Fruit fly (Drosophila melanogaster) whole organism, larva: ENCODE data around the gene Sdhaf3.

Source experiments
- noc ChIP-seq: fragments of 200-800 bp; sonication (Bioruptor generic); optimal IDR thresholded peaks from 3 replicates; lab custom pipeline; 2019; ENCODE audit warnings: missing biosample characterization, mild to moderate bottlenecking, missing genetic modification characterization, moderate library complexity

The Sdhaf3 gene

DNA sequence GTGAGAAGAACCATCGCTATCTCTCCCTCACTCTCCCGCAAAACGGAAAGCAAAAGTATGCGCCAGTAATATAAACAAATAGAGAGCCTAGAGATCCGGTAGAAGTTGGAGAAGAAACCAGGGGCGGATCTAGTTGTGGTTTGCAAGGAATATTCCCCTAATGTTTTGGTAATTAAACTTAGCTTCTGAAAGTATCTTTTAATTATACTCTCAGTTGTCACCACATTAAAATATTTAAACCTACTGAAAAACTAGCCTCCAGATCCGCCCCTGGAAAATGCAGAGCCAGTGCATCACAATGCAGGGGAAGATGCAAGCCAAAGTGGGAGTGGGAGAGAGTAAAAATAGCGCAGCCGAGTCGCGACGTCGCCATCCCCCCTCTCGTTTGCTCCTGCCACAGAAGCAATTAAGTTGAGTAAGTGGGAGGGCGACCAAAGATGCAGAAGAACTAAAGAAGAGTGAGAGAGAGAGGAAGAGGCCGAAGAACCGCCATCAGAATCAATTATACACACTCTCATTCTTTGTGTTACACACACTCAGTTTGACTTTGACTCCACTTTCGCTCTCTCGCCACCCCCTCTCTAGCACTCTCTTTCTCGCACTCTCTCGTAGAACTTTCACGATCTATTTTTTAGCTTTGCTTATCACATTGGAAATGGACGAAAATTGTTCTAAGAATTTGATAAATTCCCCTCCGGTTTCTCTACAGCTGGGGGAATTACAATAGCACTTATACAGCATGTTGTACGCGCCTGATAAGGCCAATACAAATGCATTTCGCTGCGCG lies 32.9 kb downstream of the Sdhaf3 start:
- peak; percentile 84 for TF ChIP-seq noc (tag; lab: Kevin White, UChicago)

- TF ChIP-seq noc (tag; lab: Kevin White, UChicago): peak; percentile 80
Observed at dm6 chr3R:16448378-16449134, 33.7 kb downstream of the Sdhaf3 start.

DNA sequence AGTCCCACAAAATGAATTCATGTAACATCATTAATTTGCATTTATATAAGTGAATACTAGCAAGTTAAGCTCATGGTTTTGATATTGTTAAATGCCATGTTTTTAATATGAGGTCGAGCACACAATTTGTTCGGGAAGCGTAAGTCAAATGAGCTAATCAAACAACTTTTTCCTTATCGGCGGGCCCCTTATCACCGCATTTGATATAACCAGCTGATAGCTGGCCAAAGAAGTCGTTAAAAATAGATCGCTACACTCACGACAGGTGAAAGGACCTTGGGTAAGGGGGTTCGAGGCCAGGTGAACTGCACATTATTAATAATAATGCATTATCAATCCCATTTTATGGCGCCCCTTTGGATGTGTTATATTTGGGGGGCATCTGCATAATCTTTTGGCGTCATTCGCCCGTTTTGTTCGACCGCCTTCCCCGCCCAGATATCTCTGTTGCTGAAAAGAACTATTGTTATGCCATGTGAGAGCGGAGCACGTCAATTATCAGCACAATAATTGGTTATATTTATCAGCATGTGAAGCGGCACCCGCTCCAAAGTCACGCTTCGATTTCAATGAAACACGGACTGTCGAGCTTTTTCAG lies 34.7 kb downstream of the Sdhaf3 start:
- no peak for TF ChIP-seq noc (tag; lab: Kevin White, UChicago)

DNA sequence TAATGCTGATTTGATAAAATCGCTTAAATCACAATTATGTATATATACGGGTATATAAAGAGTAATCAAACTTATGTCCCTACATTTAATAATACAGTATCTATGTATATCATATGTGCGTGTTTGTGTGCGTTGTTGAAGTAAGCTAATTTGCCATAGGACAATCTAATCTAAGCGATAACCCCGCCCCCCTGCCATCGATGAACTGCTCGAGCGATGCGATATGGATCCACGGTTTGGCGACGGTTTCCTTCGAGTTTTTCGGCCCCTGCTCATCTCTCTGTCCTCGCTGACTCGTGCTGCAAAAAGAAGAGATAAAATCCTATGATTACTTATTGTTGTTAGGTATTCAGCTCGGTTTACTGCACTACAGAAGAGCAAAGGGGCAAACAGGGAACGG lies 35.4 kb downstream of the Sdhaf3 start:
- TF ChIP-seq noc (tag; lab: Kevin White, UChicago): peak; percentile 7

- TF ChIP-seq noc (tag; lab: Kevin White, UChicago): peak; percentile 86
Observed at dm6 chr3R:16442937-16443336, 39.3 kb downstream of the Sdhaf3 start, which contains the start of the genes Ttc1 and CG14882. Gene Ttc1, minus strand, starts transcription at chr3R:16443007. Gene CG14882, plus strand, starts transcription at chr3R:16443207.

DNA sequence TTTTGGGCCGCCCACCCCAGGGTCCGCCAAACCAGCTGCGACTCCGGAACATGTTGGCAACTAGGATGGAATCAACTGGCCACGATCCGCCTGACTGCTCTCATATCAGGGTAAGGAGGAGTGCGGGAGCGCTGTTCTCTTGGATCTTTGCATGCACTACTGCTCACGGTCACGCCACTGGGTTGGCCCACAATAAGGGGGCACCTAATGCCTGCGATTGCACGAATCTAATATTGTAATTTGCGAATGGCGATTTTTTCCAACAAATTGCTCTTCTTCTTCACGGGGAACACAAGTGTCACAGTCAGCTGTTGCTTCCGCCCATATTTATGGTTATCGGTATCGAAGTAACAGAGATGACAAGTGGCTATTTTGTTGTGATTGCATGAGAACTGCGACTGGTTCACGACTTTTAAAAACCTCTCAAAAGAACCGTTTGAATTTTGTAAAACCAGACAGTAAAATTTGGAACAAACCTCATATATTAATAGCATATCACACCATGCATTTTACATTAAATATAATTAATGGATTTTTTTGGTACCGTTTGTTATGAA lies 40.8 kb downstream of the Sdhaf3 start, which contains the start of gene ema:
Gene ema, minus strand, starts transcription at position 295 of the 557 bp plus-strand sequence.
- no peak for TF ChIP-seq noc (tag; lab: Kevin White, UChicago)

DNA sequence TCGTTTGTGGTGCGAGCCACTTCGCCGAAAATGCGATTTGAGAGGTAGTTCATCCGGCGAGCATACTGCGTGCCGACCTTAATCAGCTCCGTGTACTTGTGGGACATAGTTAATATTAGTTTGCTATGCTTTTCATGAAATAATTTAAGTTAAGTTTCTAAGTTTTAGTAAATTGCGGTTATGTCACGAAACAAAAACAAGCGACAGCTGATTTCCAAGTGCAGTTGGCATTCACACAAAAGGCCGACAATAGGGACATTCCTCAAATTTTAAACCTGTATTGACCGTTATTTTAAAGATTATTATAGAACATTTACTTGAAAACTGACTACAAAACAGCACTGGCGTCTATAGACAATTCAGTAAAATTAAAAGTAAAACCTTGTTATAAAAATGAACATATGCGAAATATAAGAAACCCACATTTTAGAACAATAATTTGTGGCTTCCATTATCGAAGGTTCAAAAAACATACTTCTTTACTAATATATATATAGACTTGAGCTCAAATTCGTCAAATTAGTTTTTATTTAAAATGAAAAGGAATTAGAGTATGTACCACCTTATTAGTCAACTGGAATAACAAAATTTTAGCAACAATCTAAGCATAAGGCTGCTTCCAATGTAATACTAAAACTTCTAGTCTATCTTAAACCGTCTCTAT lies 45.7 kb downstream of the Sdhaf3 start, which contains the start of gene mRpS33:
Gene mRpS33, minus strand, starts transcription at position 224 of the 664 bp plus-strand sequence.
- TF ChIP-seq noc (tag; lab: Kevin White, UChicago): no peak

DNA sequence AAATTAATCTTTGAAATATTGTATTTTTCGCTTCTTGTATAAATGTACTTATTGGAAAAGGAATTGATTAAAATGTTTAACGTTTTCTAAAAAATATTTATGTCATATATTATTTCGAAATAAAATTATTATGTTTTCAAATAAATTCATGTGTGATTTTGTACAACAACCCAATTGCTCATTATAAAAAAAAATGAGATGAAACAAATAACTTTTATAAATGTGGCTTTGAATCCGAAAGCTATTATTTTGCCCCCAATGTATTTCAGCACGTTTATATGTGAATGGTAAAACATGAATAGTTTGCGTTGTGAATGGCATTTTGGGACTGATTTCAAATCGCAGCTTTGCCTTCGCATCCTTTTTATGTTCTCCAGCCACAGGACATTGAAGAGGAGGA lies 47.7 kb downstream of the Sdhaf3 start, which contains the start of gene CG14881:
Gene CG14881, plus strand, starts transcription at position 301 of the 400 bp plus-strand sequence.
- TF ChIP-seq noc (tag; lab: Kevin White, UChicago): no peak

- TF ChIP-seq noc (tag; lab: Kevin White, UChicago): peak; percentile 85
Observed at dm6 chr3R:16432665-16433065, 49.6 kb downstream of the Sdhaf3 start, which contains the start of gene Fntb. Gene Fntb, plus strand, starts transcription at chr3R:16432998.
